Fruit fly (Drosophila melanogaster) whole organism, prepupa: ENCODE measurements around the gene CG9775.

Source experiments
- CG10631 ChIP-seq: fragments of 200-800 bp; sonication (Bioruptor generic); optimal IDR thresholded peaks from 2 replicates; lab custom pipeline; 2016; ENCODE audit warnings: missing biosample characterization, missing genetic modification characterization
- CG16779 ChIP-seq: fragments of 200-800 bp; sonication (Bioruptor generic); optimal IDR thresholded peaks from 3 replicates; lab custom pipeline; 2017; ENCODE audit warnings: missing biosample characterization, mild to moderate bottlenecking, missing genetic modification characterization
- CG6854 ChIP-seq: fragments of 200-800 bp; sonication (Bioruptor generic); optimal IDR thresholded peaks from 2 replicates; lab custom pipeline; 2017; ENCODE audit warnings: missing biosample characterization, mild to moderate bottlenecking, missing genetic modification characterization
- CG8632 ChIP-seq: fragments of 200-800 bp; sonication (Bioruptor generic); optimal IDR thresholded peaks from 3 replicates; lab custom pipeline; 2016; ENCODE audit warnings: missing biosample characterization, missing genetic modification characterization
- CG9139 ChIP-seq: fragments of 200-800 bp; sonication (Bioruptor generic); optimal IDR thresholded peaks from 3 replicates; lab custom pipeline; 2017; ENCODE audit warnings: missing biosample characterization, mild to moderate bottlenecking, missing genetic modification characterization
- Eip93F ChIP-seq: fragments of 200-800 bp; sonication (Bioruptor generic); optimal IDR thresholded peaks from 2 replicates; lab custom pipeline; 2016; ENCODE audit warnings: missing biosample characterization, mild to moderate bottlenecking, missing genetic modification characterization
- Lpt ChIP-seq: fragments of 200-800 bp; sonication (Bioruptor generic); optimal IDR thresholded peaks from 3 replicates; lab custom pipeline; 2016; ENCODE audit warnings: missing biosample characterization, missing genetic modification characterization
- ss ChIP-seq, 2 experiments: fragments of 200-800 bp; sonication (Bioruptor generic); optimal IDR thresholded peaks; 2 replicates in 1 of 2; 3 replicates in 1 of 2; lab custom pipeline; 2017 to 2018; ENCODE audit warnings: mild to moderate bottlenecking in 2 of 2, missing biosample characterization in 2 of 2, missing genetic modification characterization in 2 of 2, moderate library complexity in 1 of 2

dm6 chr3R:4663068-4663467 is 21.4 kb upstream of the CG9775 start:
- TF ChIP-seq CG6854 (GFP tag; lab: Kevin White, UChicago) (no peak), CG9139 (peak; percentile 15), ss (GFP tag; optimal IDR thresholded peaks at IDR 0.05; lab: Kevin White, UChicago) (peak; percentile 1 to 40), Lpt (GFP tag; lab: Kevin White, UChicago) (peak; percentile 62), CG16779 (no peak), Eip93F (no peak), CG10631 (GFP tag; lab: Kevin White, UChicago) (peak; percentile 55), CG8632 (GFP tag; lab: Kevin White, UChicago) (peak; percentile 26)
